Worm (Caenorhabditis elegans) whole organism, midembryonic: ENCODE data around the gene nhr-117.
A peak's percentile ranks its signal among the peaks of the same experiment; 100 is the strongest.

Experiments
- T22C8.4 ChIP-seq: fragments of 200-800 bp; sonication (Bioruptor generic); IDR thresholded peaks from 2 replicates; pipeline ENCODE4 v1.3.6; 2022; ENCODE audit warnings: missing genetic modification characterization, missing compliant biosample characterization
- cog-1 ChIP-seq: sonication (generic microtip); optimal IDR thresholded peaks from 2 replicates; lab custom pipeline; 2016; ENCODE audit warnings: missing genetic modification characterization, missing compliant biosample characterization
- flt-1 ChIP-seq: fragments of 200-800 bp; sonication (Bioruptor generic); IDR thresholded peaks from 2 replicates; pipeline ENCODE4 v1.3.6; 2022; ENCODE audit warnings: missing genetic modification characterization, missing compliant biosample characterization
- klf-2 ChIP-seq: fragments of 200-800 bp; sonication (Bioruptor generic); conservative IDR thresholded peaks from 2 replicates; pipeline ENCODE4 v1.3.6; 2022; ENCODE audit warnings: missing genetic modification reagents, missing genetic modification characterization, missing compliant biosample characterization
- med-1 ChIP-seq: sonication (generic microtip); optimal IDR thresholded peaks from 2 replicates; lab custom pipeline; 2017; ENCODE audit warnings: missing genetic modification characterization, mild to moderate bottlenecking, missing compliant biosample characterization, antibody characterized with exemption, missing genetic modification reagents; ENCODE audit not compliant: insufficient read depth
- ref-1 ChIP-seq: fragments of 200-800 bp; sonication (Bioruptor generic); conservative IDR thresholded peaks from 2 replicates; pipeline ENCODE4 v1.3.6; 2022; ENCODE audit warnings: missing genetic modification reagents, missing genetic modification characterization, missing compliant biosample characterization
- tab-1 ChIP-seq: fragments of 200-800 bp; sonication (Bioruptor generic); IDR thresholded peaks from 2 replicates; pipeline ENCODE4 v1.3.6; 2022; ENCODE audit warnings: missing genetic modification characterization, missing compliant biosample characterization
- ztf-23 ChIP-seq: fragments of 200-800 bp; sonication (Bioruptor generic); IDR thresholded peaks from 2 replicates; pipeline ENCODE4 v1.3.6; 2022; ENCODE audit warnings: missing genetic modification reagents, missing genetic modification characterization, missing compliant biosample characterization
- ztf-29 ChIP-seq: fragments of 200-800 bp; sonication (Bioruptor generic); IDR thresholded peaks from 2 replicates; pipeline ENCODE4 v1.3.6; 2022; ENCODE audit warnings: missing genetic modification reagents, missing genetic modification characterization, missing compliant biosample characterization

DNA sequence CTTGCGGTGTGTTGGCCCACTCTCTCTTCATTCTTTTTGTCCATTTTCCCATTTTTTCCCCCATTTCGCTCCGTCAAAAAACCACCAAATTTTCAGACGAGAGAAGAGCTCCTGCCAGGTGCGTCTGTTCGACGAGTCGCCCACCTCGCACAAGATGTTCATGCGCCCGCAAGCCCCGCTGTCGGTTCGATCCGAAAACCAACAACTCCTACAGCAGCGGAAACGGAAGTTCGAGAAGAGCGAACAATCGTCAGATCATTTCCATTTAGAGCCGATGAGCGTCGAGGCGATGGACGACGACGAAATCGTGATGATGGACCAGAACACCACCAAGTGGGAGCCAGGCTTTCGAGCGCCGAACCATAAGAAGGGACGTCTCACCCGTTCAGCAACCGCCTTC is 38.1 kb downstream of the nhr-117 start:
- TF ChIP-seq flt-1 (GFP tag; lab: Robert Waterston, UW) (no peak), T22C8.4 (no peak), ztf-23 (GFP tag; lab: Robert Waterston, UW) (0 out of 2 replicates have a peak, but pooled peaks have one; percentile 22), ref-1 (no peak), klf-2 (GFP tag; lab: Robert Waterston, UW) (no peak), cog-1 (tag; lab: Kevin White, UChicago) (no peak), ztf-29 (no peak), tab-1 (no peak), med-1 (GFP tag; lab: Kevin White, UChicago) (no peak)
